Fruit fly (Drosophila melanogaster) Kc167 (cell line): ENCODE results near the gene Eip74EF.

Source experiments
- Myc ChIP-seq: fragments of >200 bp; optimal IDR thresholded peaks from 2 replicates; lab custom pipeline; 2017; ENCODE audit warnings: missing external identifiers
- Sin3A ChIP-seq: fragments of >200 bp; optimal IDR thresholded peaks from 2 replicates; lab custom pipeline; 2018; ENCODE audit warnings: missing external identifiers
- h ChIP-seq: fragments of >200 bp; optimal IDR thresholded peaks from 3 replicates; lab custom pipeline; 2018; ENCODE audit warnings: missing external identifiers
- psq ChIP-seq: fragments of >200 bp; optimal IDR thresholded peaks from 2 replicates; lab custom pipeline; 2017; ENCODE audit warnings: missing external identifiers

dm6 chr3L:17637809-17638208 lies 18.7 kb upstream of the Eip74EF start:
- no peak for TF ChIP-seq Sin3A (lab: Kevin White, UChicago)
- TF ChIP-seq h (lab: Kevin White, UChicago), result no peak
- TF ChIP-seq Myc, result no peak
- TF ChIP-seq psq (lab: Kevin White, UChicago), result no peak
